Fruit fly (Drosophila melanogaster) whole organism, embryonic: Measurements from ENCODE around the gene Cad74A.
A peak's percentile ranks its signal among the peaks of the same experiment; 100 is the strongest.

Source experiments
- Asciz ChIP-seq: fragments of 200-800 bp; sonication (Bioruptor generic); optimal IDR thresholded peaks from 2 replicates; lab custom pipeline; 2017; ENCODE audit warnings: missing biosample characterization, mild to moderate bottlenecking, missing genetic modification characterization, missing genetic modification reagents
- CG10147 ChIP-seq: fragments of 200-800 bp; sonication (Bioruptor generic); optimal IDR thresholded peaks from 2 replicates; lab custom pipeline; 2019; ENCODE audit warnings: missing biosample characterization, mild to moderate bottlenecking, missing genetic modification characterization, moderate library complexity
- CG10209 ChIP-seq: fragments of 200-800 bp; sonication (Bioruptor generic); optimal IDR thresholded peaks from 3 replicates; lab custom pipeline; 2017; ENCODE audit warnings: missing biosample characterization, mild to moderate bottlenecking, missing genetic modification characterization, missing genetic modification reagents
- CG10274 ChIP-seq: fragments of 200-800 bp; sonication (Bioruptor generic); optimal IDR thresholded peaks from 3 replicates; lab custom pipeline; 2017; ENCODE audit warnings: missing biosample characterization, mild to moderate bottlenecking, missing genetic modification characterization
- CG10431 ChIP-seq: fragments of 200-800 bp; sonication (Bioruptor generic); optimal IDR thresholded peaks from 3 replicates; lab custom pipeline; 2018; ENCODE audit warnings: missing biosample characterization, mild to moderate bottlenecking, missing genetic modification characterization
- CG10959 ChIP-seq: fragments of 200-800 bp; sonication (Bioruptor generic); IDR thresholded peaks from 2 replicates; pipeline ENCODE4 v1.3.6; 2022; ENCODE audit warnings: missing biosample characterization, missing genetic modification characterization
- CG12155 ChIP-seq: fragments of 200-800 bp; sonication (Bioruptor generic); optimal IDR thresholded peaks from 3 replicates; lab custom pipeline; 2016; ENCODE audit warnings: missing biosample characterization, missing genetic modification characterization
- CG14014 ChIP-seq: fragments of 200-800 bp; sonication (Bioruptor generic); IDR thresholded peaks from 2 replicates; pipeline ENCODE4 v1.3.6; 2022; ENCODE audit warnings: missing biosample characterization, missing genetic modification characterization
- CG15269 ChIP-seq: fragments of 200-800 bp; sonication (Bioruptor generic); optimal IDR thresholded peaks from 2 replicates; lab custom pipeline; 2018; ENCODE audit warnings: missing biosample characterization, mild to moderate bottlenecking, missing genetic modification characterization, moderate library complexity
- CG18599 ChIP-seq: fragments of 200-800 bp; sonication (Bioruptor generic); optimal IDR thresholded peaks from 3 replicates; lab custom pipeline; 2017; ENCODE audit warnings: missing biosample characterization, missing genetic modification characterization, mild to moderate bottlenecking, moderate library complexity, missing genetic modification reagents
- CG18619 ChIP-seq: fragments of 200-800 bp; sonication (Bioruptor generic); optimal IDR thresholded peaks from 3 replicates; lab custom pipeline; 2017; ENCODE audit warnings: missing biosample characterization, mild to moderate bottlenecking, missing genetic modification characterization
- CG18764 ChIP-seq: fragments of 200-800 bp; sonication (Bioruptor generic); optimal IDR thresholded peaks from 3 replicates; lab custom pipeline; 2016; ENCODE audit warnings: missing biosample characterization, missing genetic modification characterization
- CG31388 ChIP-seq: fragments of 200-800 bp; sonication (Bioruptor generic); optimal IDR thresholded peaks from 2 replicates; lab custom pipeline; 2016; ENCODE audit warnings: missing biosample characterization, missing genetic modification characterization
- CG3163 ChIP-seq: fragments of 200-800 bp; sonication (Bioruptor generic); optimal IDR thresholded peaks from 3 replicates; lab custom pipeline; 2016; ENCODE audit warnings: missing biosample characterization, missing genetic modification characterization
- CG32532 ChIP-seq: fragments of 200-800 bp; sonication (Bioruptor generic); IDR thresholded peaks from 2 replicates; pipeline ENCODE4 v1.3.6; 2022; ENCODE audit warnings: missing biosample characterization, missing genetic modification characterization
- CG32767 ChIP-seq: fragments of 200-800 bp; sonication (Bioruptor generic); IDR thresholded peaks from 2 replicates; pipeline ENCODE4 v1.3.6; 2022; ENCODE audit warnings: missing biosample characterization, missing genetic modification characterization
- CG34224 ChIP-seq: fragments of 200-800 bp; sonication (Bioruptor generic); IDR thresholded peaks from 3 replicates; pipeline ENCODE4 v1.3.6; 2022; ENCODE audit warnings: missing biosample characterization, missing genetic modification characterization; ENCODE audit not compliant: partially characterized antibody
- CG34376 ChIP-seq: fragments of 200-800 bp; sonication (Bioruptor generic); optimal IDR thresholded peaks from 2 replicates; lab custom pipeline; 2018; ENCODE audit warnings: missing biosample characterization, mild to moderate bottlenecking, missing genetic modification characterization
- CG4424 ChIP-seq: fragments of 200-800 bp; sonication (Bioruptor generic); optimal IDR thresholded peaks from 3 replicates; lab custom pipeline; 2016; ENCODE audit warnings: missing biosample characterization, missing genetic modification characterization
- CG4854 ChIP-seq: fragments of 200-800 bp; sonication (Bioruptor generic); optimal IDR thresholded peaks from 2 replicates; lab custom pipeline; 2016; ENCODE audit warnings: missing biosample characterization, missing genetic modification characterization, inconsistent platforms
- CG6272 ChIP-seq: fragments of 200-800 bp; sonication (Bioruptor generic); IDR thresholded peaks from 2 replicates; pipeline ENCODE4 v1.3.6; 2022; ENCODE audit warnings: missing biosample characterization, missing genetic modification characterization
- CG6813 ChIP-seq: fragments of 200-800 bp; sonication (Bioruptor generic); optimal IDR thresholded peaks from 2 replicates; lab custom pipeline; 2017; ENCODE audit warnings: missing biosample characterization, missing genetic modification characterization, mild to moderate bottlenecking, moderate library complexity, missing genetic modification reagents
- CG7372 ChIP-seq: fragments of 200-800 bp; sonication (Bioruptor generic); IDR thresholded peaks from 2 replicates; pipeline ENCODE4 v1.3.6; 2022; ENCODE audit warnings: missing biosample characterization, missing genetic modification characterization
- CG8359 ChIP-seq: fragments of 200-800 bp; sonication (Bioruptor generic); optimal IDR thresholded peaks from 2 replicates; lab custom pipeline; 2017; ENCODE audit warnings: missing biosample characterization, mild to moderate bottlenecking, missing genetic modification characterization, borderline replicate concordance
- Drgx ChIP-seq: fragments of 200-800 bp; sonication (Bioruptor generic); IDR thresholded peaks from 2 replicates; pipeline ENCODE4 v1.3.6; 2022; ENCODE audit warnings: missing biosample characterization, missing genetic modification characterization
- MBD-R2 ChIP-seq: fragments of 200-800 bp; sonication (Bioruptor generic); IDR thresholded peaks from 2 replicates; pipeline ENCODE4 v1.3.6; 2022; ENCODE audit warnings: missing biosample characterization, missing genetic modification characterization
- MESR4 ChIP-seq: fragments of 200-800 bp; sonication (Bioruptor generic); optimal IDR thresholded peaks from 2 replicates; lab custom pipeline; 2018; ENCODE audit warnings: missing biosample characterization, mild to moderate bottlenecking, missing genetic modification characterization, moderate library complexity
- Mad ChIP-seq: fragments of 200-800 bp; sonication (Bioruptor generic); optimal IDR thresholded peaks from 2 replicates; lab custom pipeline; 2016; ENCODE audit warnings: missing biosample characterization, missing genetic modification characterization
- Mes4 ChIP-seq: fragments of 200-800 bp; sonication (Bioruptor generic); optimal IDR thresholded peaks from 2 replicates; lab custom pipeline; 2016; ENCODE audit warnings: missing biosample characterization, missing genetic modification characterization
- NFAT ChIP-seq: fragments of 200-800 bp; sonication (Bioruptor generic); IDR thresholded peaks from 2 replicates; pipeline ENCODE4 v1.3.6; 2022; ENCODE audit warnings: missing biosample characterization, missing genetic modification characterization
- Nf-YB ChIP-seq: fragments of 200-800 bp; sonication (Bioruptor generic); optimal IDR thresholded peaks from 3 replicates; lab custom pipeline; 2019; ENCODE audit warnings: missing biosample characterization, mild to moderate bottlenecking, missing genetic modification characterization, moderate library complexity
- Sry-β ChIP-seq: fragments of 200-800 bp; sonication (Bioruptor generic); optimal IDR thresholded peaks from 2 replicates; lab custom pipeline; 2018; ENCODE audit warnings: missing biosample characterization, mild to moderate bottlenecking, missing genetic modification characterization, moderate library complexity
- amos ChIP-seq: fragments of 200-800 bp; sonication (Bioruptor generic); IDR thresholded peaks from 2 replicates; pipeline ENCODE4 v1.3.6; 2022; ENCODE audit warnings: missing biosample characterization, missing genetic modification characterization; ENCODE audit not compliant: partially characterized antibody
- ato ChIP-seq: fragments of 200-800 bp; sonication (Bioruptor generic); IDR thresholded peaks from 2 replicates; pipeline ENCODE4 v1.3.6; 2022; ENCODE audit warnings: missing biosample characterization, missing genetic modification characterization; ENCODE audit not compliant: partially characterized antibody
- cas ChIP-seq: fragments of 200-800 bp; sonication (Bioruptor generic); IDR thresholded peaks from 2 replicates; pipeline ENCODE4 v1.3.6; 2022; ENCODE audit warnings: missing biosample characterization, missing genetic modification characterization
- danr ChIP-seq: fragments of 200-800 bp; sonication (Bioruptor generic); IDR thresholded peaks from 2 replicates; pipeline ENCODE4 v1.3.6; 2022; ENCODE audit warnings: missing biosample characterization, missing genetic modification characterization
- fu2 ChIP-seq: fragments of 200-800 bp; sonication (Bioruptor generic); optimal IDR thresholded peaks from 2 replicates; lab custom pipeline; 2016; ENCODE audit warnings: missing biosample characterization, missing genetic modification characterization
- gfzf ChIP-seq: fragments of 200-800 bp; sonication (Bioruptor generic); optimal IDR thresholded peaks from 2 replicates; lab custom pipeline; 2016; ENCODE audit warnings: missing biosample characterization, mild to moderate bottlenecking, missing genetic modification characterization, moderate library complexity
- grau ChIP-seq: fragments of 200-800 bp; optimal IDR thresholded peaks from 3 replicates; lab custom pipeline; 2019; ENCODE audit warnings: missing biosample characterization, mild to moderate bottlenecking, missing genetic modification characterization, moderate library complexity
- pho ChIP-seq: fragments of 200-800 bp; sonication (Bioruptor generic); optimal IDR thresholded peaks from 2 replicates; lab custom pipeline; 2016; ENCODE audit warnings: missing biosample characterization, missing genetic modification characterization
- sens ChIP-seq: fragments of 200-800 bp; sonication (Bioruptor generic); peaks from one replicate; lab custom pipeline; 2016; ENCODE audit warnings: missing biosample characterization, missing genetic modification characterization
- sqz ChIP-seq: fragments of 200-800 bp; sonication (Bioruptor generic); optimal IDR thresholded peaks from 3 replicates; lab custom pipeline; 2018; ENCODE audit warnings: missing biosample characterization, mild to moderate bottlenecking, missing genetic modification characterization
- stc ChIP-seq: fragments of 200-800 bp; sonication (Bioruptor generic); IDR thresholded peaks from 2 replicates; pipeline ENCODE4 v1.3.6; 2022; ENCODE audit warnings: missing biosample characterization, missing genetic modification characterization
- tap ChIP-seq: fragments of 200-800 bp; optimal IDR thresholded peaks from 3 replicates; lab custom pipeline; 2019; ENCODE audit warnings: missing biosample characterization, mild to moderate bottlenecking, missing genetic modification characterization, moderate library complexity
- tna ChIP-seq: fragments of 200-800 bp; sonication (Bioruptor generic); IDR thresholded peaks from 2 replicates; pipeline ENCODE4 v1.3.6; 2022; ENCODE audit warnings: missing biosample characterization, missing genetic modification characterization; ENCODE audit not compliant: partially characterized antibody
- tup ChIP-seq: fragments of 200-800 bp; sonication (Bioruptor generic); optimal IDR thresholded peaks from 2 replicates; lab custom pipeline; 2016; ENCODE audit warnings: missing biosample characterization, mild to moderate bottlenecking, missing genetic modification characterization, moderate library complexity
- twi ChIP-seq: fragments of 200-800 bp; optimal IDR thresholded peaks from 2 replicates; lab custom pipeline; 2019; ENCODE audit warnings: missing biosample characterization, mild to moderate bottlenecking, missing genetic modification characterization, moderate library complexity
- unc-4 ChIP-seq: fragments of 200-800 bp; sonication (Bioruptor generic); IDR thresholded peaks from 2 replicates; pipeline ENCODE4 v1.3.6; 2022; ENCODE audit warnings: missing biosample characterization, missing genetic modification characterization; ENCODE audit not compliant: partially characterized antibody
- wdn ChIP-seq: fragments of 200-800 bp; sonication (Bioruptor generic); IDR thresholded peaks from 2 replicates; pipeline ENCODE4 v1.3.6; 2022; ENCODE audit warnings: missing biosample characterization, missing genetic modification characterization

Cad74A gene

DNA sequence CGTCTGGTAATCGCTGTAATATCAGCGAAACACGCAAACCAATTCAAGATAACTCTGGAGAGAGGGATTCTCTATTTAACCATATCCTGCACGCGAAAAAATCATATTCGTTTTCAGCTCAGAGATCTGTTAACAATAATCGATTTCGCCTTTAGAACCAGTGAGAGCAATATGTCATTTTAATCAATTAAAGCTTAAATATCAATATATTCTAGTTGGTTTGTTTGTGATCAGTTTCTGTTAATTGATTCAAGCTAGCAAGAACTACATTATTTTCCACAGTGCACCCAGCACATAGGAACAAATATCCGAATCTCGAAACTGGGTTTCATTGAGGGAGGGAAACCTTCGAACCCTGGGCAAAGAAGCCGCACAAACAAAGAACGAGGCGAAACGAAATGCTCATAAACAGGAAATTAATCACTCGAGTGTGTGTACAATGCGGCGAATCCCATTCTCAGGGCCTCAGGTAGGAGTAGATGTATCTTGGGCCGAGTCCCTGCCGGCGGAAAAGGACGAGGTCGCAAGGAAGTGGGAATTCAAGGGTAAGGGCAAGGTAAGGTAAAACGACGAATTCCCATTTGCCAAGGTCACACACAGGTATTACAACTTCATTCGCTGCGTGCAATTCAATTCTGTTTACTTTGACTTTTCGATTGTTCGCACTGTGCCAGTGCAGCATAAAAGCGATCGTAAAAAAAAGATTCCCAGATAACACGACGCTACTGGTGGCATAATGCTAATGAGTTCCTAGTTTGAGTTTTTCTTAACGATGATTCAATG, 36.8 kb upstream of the Cad74A start (continued):
- TF ChIP-seq Drgx (GFP tag; lab: Robert Waterston, UW) (no peak), MESR4 (GFP tag; lab: Kevin White, UChicago) (no peak), CG3163 (peak; percentile 13), Nf-YB (GFP tag; lab: Kevin White, UChicago) (peak; percentile 28), CG10209 (GFP tag; lab: Kevin White, UChicago) (peak; percentile 55), danr (GFP tag; lab: Robert Waterston, UW) (no peak), wdn (no peak), Mes4 (GFP tag; lab: Kevin White, UChicago) (peak; percentile 42), NFAT (no peak), gfzf (GFP tag; lab: Kevin White, UChicago) (no peak), Sry-β (GFP tag; lab: Kevin White, UChicago) (no peak), CG10147 (GFP tag; lab: Kevin White, UChicago) (peak; percentile 2), pho (GFP tag; lab: Kevin White, UChicago) (peak; percentile 41), CG10274 (GFP tag; lab: Kevin White, UChicago) (no peak), CG32767 (GFP tag; lab: Robert Waterston, UW) (no peak), CG18599 (GFP tag; lab: Kevin White, UChicago) (peak; percentile 12), CG32532 (GFP tag; lab: Robert Waterston, UW) (no peak), tap (tag; lab: Kevin White, UChicago) (no peak), CG34376 (no peak), CG10431 (GFP tag; lab: Kevin White, UChicago) (no peak), twi (tag; lab: Kevin White, UChicago) (peak; percentile 49), CG4424 (GFP tag; lab: Kevin White, UChicago) (peak; percentile 65), ato (no peak), amos (no peak), CG4854 (GFP tag; lab: Kevin White, UChicago) (peak; percentile 12), CG8359 (GFP tag; lab: Kevin White, UChicago) (peak; percentile 2), sens (GFP tag; lab: Kevin White, UChicago) (peak; percentile 96), unc-4 (GFP tag; lab: Robert Waterston, UW) (no peak), grau (tag; lab: Kevin White, UChicago) (peak; percentile 58), CG12155 (GFP tag; lab: Kevin White, UChicago) (peak; percentile 43), tup (GFP tag; lab: Kevin White, UChicago) (no peak), CG7372 (no peak), CG6272 (GFP tag; lab: Robert Waterston, UW) (no peak), CG18764 (GFP tag; lab: Kevin White, UChicago) (no peak), stc (GFP tag; lab: Robert Waterston, UW) (no peak), tna (no peak), sqz (GFP tag; lab: Kevin White, UChicago) (no peak), CG6813 (GFP tag; lab: Kevin White, UChicago) (no peak), Asciz (GFP tag; lab: Kevin White, UChicago) (no peak), Mad (GFP tag; lab: Kevin White, UChicago) (peak; percentile 15), CG10959 (peak; percentile 65; the same call in 1 of the 2 replicates), CG14014 (GFP tag; lab: Robert Waterston, UW) (no peak), cas (no peak), MBD-R2 (GFP tag; lab: Robert Waterston, UW) (no peak; the same call in 1 of the 2 replicates), CG18619 (GFP tag; lab: Kevin White, UChicago) (peak; percentile 12), CG15269 (tag; lab: Kevin White, UChicago) (no peak), CG31388 (no peak), fu2 (GFP tag; lab: Kevin White, UChicago) (no peak), CG34224 (GFP tag; lab: Robert Waterston, UW) (no peak)
